Worm (Caenorhabditis elegans): ENCODE measurements around the gene ZK816.1.

DNA sequence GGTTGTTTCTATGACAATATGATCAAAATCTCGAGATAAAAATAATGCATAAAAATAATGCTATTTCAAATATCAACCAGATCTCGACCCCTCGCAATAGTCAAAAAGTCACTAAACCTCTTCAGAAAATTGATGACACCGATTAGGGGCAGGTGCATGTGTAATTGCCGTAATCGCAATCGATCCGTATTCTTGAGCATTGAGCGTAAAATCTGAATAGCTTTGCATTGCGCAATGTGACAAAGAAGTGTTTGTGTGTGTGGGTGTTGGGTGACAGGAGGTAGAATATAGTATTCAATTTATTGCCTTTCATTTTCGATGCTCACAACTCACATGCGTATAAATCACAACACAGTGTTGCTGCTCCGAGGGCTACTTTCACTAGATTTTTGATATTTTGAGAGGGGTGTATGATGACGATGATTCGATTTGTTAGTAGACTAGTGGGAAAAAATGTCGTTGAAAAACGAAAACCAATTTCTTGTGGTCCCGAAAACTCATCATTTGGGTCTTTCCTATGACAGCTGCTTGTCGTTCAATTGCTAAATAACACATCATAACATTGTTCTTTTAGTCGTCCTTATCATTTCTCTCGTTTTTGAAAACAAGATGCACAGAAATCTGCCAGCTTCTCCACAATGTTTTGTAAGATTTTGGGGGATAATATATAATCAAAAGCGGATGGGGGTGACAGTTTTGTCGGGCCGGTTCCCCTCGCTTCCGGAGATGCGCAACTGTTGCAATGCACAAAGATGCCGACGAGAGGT is 35.4 kb upstream of the ZK816.1 start:
- no peak for TF ChIP-seq madf-3 (GFP tag; IDR thresholded peaks at IDR 0.05)
- TF ChIP-seq ztf-6 (GFP tag; IDR thresholded peaks at IDR 0.05) = no peak
- no peak for TF ChIP-seq F39B2.1 (GFP tag; IDR thresholded peaks at IDR 0.05)
- TF ChIP-seq aptf-2 (GFP tag; conservative IDR thresholded peaks at IDR 0.05) = no peak
- TF ChIP-seq snpc-3.4 (tag; optimal IDR thresholded peaks at IDR 0.05) = no peak
- no peak for TF ChIP-seq cebp-2 (GFP tag; IDR thresholded peaks at IDR 0.05)
- TF ChIP-seq unc-62 (GFP tag; optimal IDR thresholded peaks at IDR 0.05) = no peak
- no peak for TF ChIP-seq ceh-91 (GFP tag; IDR thresholded peaks at IDR 0.05)
